Worm (Caenorhabditis elegans): Measurements from ENCODE around the gene mec-12.

ce11 chrIII:3086471-3086870 lies 52.6 kb downstream of the mec-12 start, which contains the start of gene sft-1:
- no peak for TF ChIP-seq nhr-12 (tag; optimal IDR thresholded peaks at IDR 0.05)
- TF ChIP-seq egl-5 (tag; optimal IDR thresholded peaks at IDR 0.05): no peak
- TF ChIP-seq ama-1 (optimal IDR thresholded peaks at IDR 0.05): no peak
- no peak for TF ChIP-seq nhr-11 (tag; optimal IDR thresholded peaks at IDR 0.05)
